Worm (Caenorhabditis elegans) whole organism, early embryonic: ENCODE measurements around the gene gst-20.

Experiments
- aly-1 ChIP-seq: sonication (generic microtip); optimal IDR thresholded peaks from 2 replicates; lab custom pipeline; 2016; ENCODE audit warnings: missing genetic modification characterization, missing compliant biosample characterization
- ama-1 ChIP-seq: fragments of 150-350 bp; optimal IDR thresholded peaks from 2 replicates; lab custom pipeline; 2014
- ceh-13 ChIP-seq: fragments of 200-800 bp; sonication (Bioruptor generic); optimal IDR thresholded peaks from 2 replicates; lab custom pipeline; 2018; ENCODE audit warnings: mild to moderate bottlenecking, missing genetic modification characterization, missing compliant biosample characterization
- tbx-37 ChIP-seq: fragments of 200-800 bp; sonication (Bioruptor generic); conservative IDR thresholded peaks from 2 replicates; pipeline ENCODE4 v1.3.6; 2022; ENCODE audit warnings: missing genetic modification reagents, missing genetic modification characterization, missing compliant biosample characterization

DNA sequence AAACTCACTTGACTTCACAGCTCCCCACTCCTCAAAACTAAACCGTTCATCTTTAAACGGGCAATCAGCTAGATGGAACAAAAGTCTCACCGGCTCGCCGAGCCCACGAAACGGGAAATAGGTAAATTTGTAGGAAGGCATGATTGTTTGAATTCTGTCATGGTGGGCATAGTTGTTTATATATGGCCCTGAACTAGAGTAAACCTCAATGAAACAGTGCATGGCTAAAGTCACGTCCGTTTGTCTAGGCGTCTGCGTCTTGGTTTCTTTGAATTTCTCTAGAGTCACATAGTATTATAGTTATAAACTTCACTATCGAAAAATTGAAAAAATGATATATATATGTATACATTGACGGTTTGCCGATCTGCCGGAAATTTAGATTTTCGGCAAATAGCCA, 17.4 kb upstream of the gst-20 start, which contains the start of gene gst-19:
- TF ChIP-seq ama-1 (lab: Kevin White, UChicago) (no peak), aly-1 (no peak), ceh-13 (GFP tag; lab: Kevin White, UChicago) (no peak), tbx-37 (no peak)
